Worm (Caenorhabditis elegans) whole organism, L1 larva: ENCODE measurements around the gene W04H10.5.

Source experiments
- aha-1 ChIP-seq: fragments of 150-350 bp; optimal IDR thresholded peaks from 2 replicates; lab custom pipeline; 2014; ENCODE audit warnings: missing biosample characterization, missing genetic modification characterization
- blmp-1 ChIP-seq: fragments of 150-350 bp; optimal IDR thresholded peaks from 2 replicates; lab custom pipeline; 2014; ENCODE audit warnings: missing biosample characterization, missing genetic modification characterization
- ceh-63 ChIP-seq: fragments of 200-800 bp; sonication (Bioruptor generic); optimal IDR thresholded peaks from 2 replicates; lab custom pipeline; 2018; ENCODE audit warnings: mild to moderate bottlenecking, missing genetic modification characterization, missing compliant biosample characterization
- ceh-82 ChIP-seq, 3 experiments: fragments of 150-350 bp in 1 of 3; sonication (generic microtip) in 2 of 3; optimal IDR thresholded peaks; 2 replicates each; lab custom pipeline; 2014 to 2017; ENCODE audit warnings: missing biosample characterization in 3 of 3, missing genetic modification characterization in 3 of 3
- efl-1 ChIP-seq, 4 experiments: fragments of 150-350 bp; optimal IDR thresholded peaks in 3 of 4; peaks in 1 of 4; 1 replicate in 1 of 4; 2 replicates in 3 of 4; lab custom pipeline; 2014; ENCODE audit warnings: missing biosample characterization in 2 of 4, missing genetic modification characterization in 2 of 4, missing genetic modification reagents in 2 of 4
- efl-3 ChIP-seq: fragments of 200-800 bp; sonication (Bioruptor generic); optimal IDR thresholded peaks from 2 replicates; lab custom pipeline; 2018; ENCODE audit warnings: mild to moderate bottlenecking, missing genetic modification characterization, missing compliant biosample characterization
- egl-13 ChIP-seq: sonication (generic microtip); optimal IDR thresholded peaks from 2 replicates; lab custom pipeline; 2016; ENCODE audit warnings: missing genotype, missing genetic modification reagents, missing genetic modification characterization, missing compliant biosample characterization
- egl-27 ChIP-seq, 2 experiments: fragments of 150-350 bp in 1 of 2; sonication (generic microtip); optimal IDR thresholded peaks; 3 replicates each; lab custom pipeline; 2017 to 2018; ENCODE audit warnings: missing biosample characterization in 2 of 2, missing genetic modification characterization in 2 of 2, missing genetic modification reagents in 2 of 2
- fkh-10 ChIP-seq: sonication (generic microtip); optimal IDR thresholded peaks from 2 replicates; lab custom pipeline; 2017; ENCODE audit warnings: missing biosample characterization, missing genetic modification reagents, missing genetic modification characterization
- fkh-4 ChIP-seq: sonication (generic microtip); optimal IDR thresholded peaks from 2 replicates; lab custom pipeline; 2016; ENCODE audit warnings: missing compliant biosample characterization, missing genetic modification characterization, borderline replicate concordance
- fos-1 ChIP-seq: fragments of 150-350 bp; optimal IDR thresholded peaks from 2 replicates; lab custom pipeline; 2014; ENCODE audit warnings: missing biosample characterization, missing genetic modification characterization
- grh-1 ChIP-seq: fragments of 200-800 bp; sonication (Bioruptor generic); IDR thresholded peaks from 2 replicates; pipeline ENCODE4 v1.3.6; 2022; ENCODE audit warnings: missing genetic modification reagents, missing genetic modification characterization, missing compliant biosample characterization
- hlh-17 ChIP-seq: fragments of 200-800 bp; sonication (Bioruptor generic); optimal IDR thresholded peaks from 2 replicates; lab custom pipeline; 2018; ENCODE audit warnings: missing genetic modification characterization, mild to moderate bottlenecking, missing compliant biosample characterization, moderate library complexity, borderline replicate concordance
- hlh-4 ChIP-seq: sonication (generic microtip); optimal IDR thresholded peaks from 2 replicates; lab custom pipeline; 2016; ENCODE audit warnings: mild to moderate bottlenecking, missing genetic modification characterization, missing compliant biosample characterization
- hpl-2 ChIP-seq: fragments of 150-350 bp; optimal IDR thresholded peaks from 2 replicates; lab custom pipeline; 2014; ENCODE audit warnings: missing biosample characterization, missing genetic modification reagents, missing genetic modification characterization
- irx-1 ChIP-seq: sonication (generic microtip); optimal IDR thresholded peaks from 2 replicates; lab custom pipeline; 2016; ENCODE audit warnings: missing genetic modification characterization, missing compliant biosample characterization
- lin-35 ChIP-seq, 2 experiments: fragments of 150-350 bp; optimal IDR thresholded peaks; 2 replicates each; lab custom pipeline; 2014; ENCODE audit warnings: missing biosample characterization in 2 of 2, missing genetic modification characterization in 2 of 2, missing genetic modification reagents in 2 of 2
- lir-3 ChIP-seq: sonication (generic microtip); optimal IDR thresholded peaks from 2 replicates; lab custom pipeline; 2016; ENCODE audit warnings: mild to moderate bottlenecking, missing genetic modification characterization, moderate library complexity, missing compliant biosample characterization; ENCODE audit not compliant: poor library complexity
- mdl-1 ChIP-seq, 2 experiments: fragments of 150-350 bp; optimal IDR thresholded peaks; 2 replicates each; lab custom pipeline; 2014 to 2017; ENCODE audit warnings: missing biosample characterization in 2 of 2, missing genetic modification characterization in 2 of 2, inconsistent platforms in 1 of 2
- mef-2 ChIP-seq: fragments of 150-350 bp; optimal IDR thresholded peaks from 2 replicates; lab custom pipeline; 2014; ENCODE audit warnings: missing biosample characterization, missing genetic modification characterization
- mep-1 ChIP-seq: fragments of 150-350 bp; optimal IDR thresholded peaks from 2 replicates; lab custom pipeline; 2014; ENCODE audit warnings: missing biosample characterization, missing genetic modification characterization
- nhr-11 ChIP-seq: fragments of 150-350 bp; optimal IDR thresholded peaks from 2 replicates; lab custom pipeline; 2014; ENCODE audit warnings: missing biosample characterization, missing genetic modification characterization
- nhr-12 ChIP-seq: sonication (generic microtip); optimal IDR thresholded peaks from 2 replicates; lab custom pipeline; 2017; ENCODE audit warnings: missing biosample characterization, missing genetic modification characterization
- nhr-20 ChIP-seq: sonication (generic microtip); optimal IDR thresholded peaks from 2 replicates; lab custom pipeline; 2016; ENCODE audit warnings: mild to moderate bottlenecking, missing genetic modification characterization, missing compliant biosample characterization
- nhr-76 ChIP-seq: sonication (generic microtip); optimal IDR thresholded peaks from 2 replicates; lab custom pipeline; 2017; ENCODE audit warnings: missing biosample characterization, missing genetic modification characterization
- nhr-85 ChIP-seq: sonication (generic microtip); peaks from one replicate; lab custom pipeline; 2016; ENCODE audit warnings: missing genetic modification characterization, inconsistent platforms, missing compliant biosample characterization
- pqm-1 ChIP-seq: sonication (generic microtip); optimal IDR thresholded peaks from 3 replicates; lab custom pipeline; 2017; ENCODE audit warnings: missing biosample characterization, missing genetic modification characterization
- rnt-1 ChIP-seq: sonication (generic microtip); optimal IDR thresholded peaks from 2 replicates; lab custom pipeline; 2016; ENCODE audit warnings: mild to moderate bottlenecking, missing genetic modification characterization, moderate library complexity, missing compliant biosample characterization
- sup-37 ChIP-seq: fragments of 200-800 bp; sonication (Bioruptor generic); optimal IDR thresholded peaks from 2 replicates; lab custom pipeline; 2018; ENCODE audit warnings: mild to moderate bottlenecking, missing genetic modification characterization, missing compliant biosample characterization
- swsn-7 ChIP-seq: sonication (generic microtip); optimal IDR thresholded peaks from 2 replicates; lab custom pipeline; 2016; ENCODE audit warnings: missing genetic modification characterization, missing compliant biosample characterization
- unc-62 ChIP-seq: fragments of 150-350 bp; optimal IDR thresholded peaks from 2 replicates; lab custom pipeline; 2014; ENCODE audit warnings: missing biosample characterization, missing genetic modification reagents, missing genetic modification characterization
- unc-98 ChIP-seq: fragments of 200-800 bp; sonication (Bioruptor generic); IDR thresholded peaks from 2 replicates; pipeline ENCODE4 v1.3.6; 2022; ENCODE audit warnings: missing genetic modification characterization, missing compliant biosample characterization
- vab-15 ChIP-seq: sonication (generic microtip); optimal IDR thresholded peaks from 2 replicates; lab custom pipeline; 2017; ENCODE audit warnings: missing genotype, mild to moderate bottlenecking, missing genetic modification characterization, missing compliant biosample characterization
- xbp-1 ChIP-seq: sonication (generic microtip); optimal IDR thresholded peaks from 2 replicates; lab custom pipeline; 2016; ENCODE audit warnings: missing genetic modification characterization, missing compliant biosample characterization
- zag-1 ChIP-seq: fragments of 150-350 bp; optimal IDR thresholded peaks from 2 replicates; lab custom pipeline; 2014; ENCODE audit warnings: missing biosample characterization, missing genetic modification characterization
- ztf-11 ChIP-seq, 2 experiments: sonication (generic microtip); optimal IDR thresholded peaks; 2 replicates each; lab custom pipeline; 2016 to 2017; ENCODE audit warnings: missing genetic modification characterization in 2 of 2, missing biosample characterization in 1 of 2, missing compliant biosample characterization in 1 of 2

Gene W04H10.5

DNA sequence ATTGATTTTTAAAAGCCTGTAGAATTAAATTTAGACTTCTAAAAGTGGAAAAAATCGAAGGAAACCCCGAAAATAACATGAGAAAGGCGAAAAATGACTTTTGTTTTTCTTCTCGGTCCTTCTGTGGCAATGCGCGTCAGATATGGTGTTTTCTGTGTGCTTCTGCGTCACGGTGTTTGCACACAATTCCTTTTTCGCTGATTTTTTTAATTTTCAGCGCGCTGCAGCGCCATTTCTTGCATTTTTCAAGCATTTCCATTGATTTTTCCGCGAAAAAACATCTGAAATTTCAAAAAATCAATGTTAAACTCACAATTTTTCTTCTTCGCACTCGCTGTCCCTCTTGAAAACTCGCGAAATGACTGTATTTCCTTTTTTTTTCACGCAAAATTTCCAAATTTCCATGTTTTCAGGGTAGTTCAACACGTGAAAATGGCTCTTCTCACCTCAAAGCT lies 25.9 kb upstream of the W04H10.5 start, which contains the start of the genes cdc-37 and W08F4.3 (continued):
- TF ChIP-seq mep-1 (tag; lab: Kevin White, UChicago) (peak; percentile 7), nhr-85 (tag; lab: Kevin White, UChicago) (peak; percentile 17), unc-62 (GFP tag; lab: Kevin White, UChicago) (no peak), nhr-76 (tag; lab: Kevin White, UChicago) (no peak), egl-27 (tag; optimal IDR thresholded peaks at IDR 0.05; lab: Kevin White, UChicago) (no peak), lir-3 (tag; lab: Kevin White, UChicago) (no peak), swsn-7 (no peak), vab-15 (tag; lab: Kevin White, UChicago) (no peak), lin-35 (GFP tag; optimal IDR thresholded peaks at IDR 0.05; lab: Kevin White, UChicago) (peak; percentile 39 to 48), sup-37 (GFP tag; lab: Kevin White, UChicago) (no peak), ztf-11 (tag; optimal IDR thresholded peaks at IDR 0.05; lab: Kevin White, UChicago) (no peak), nhr-12 (tag; lab: Kevin White, UChicago) (no peak), fkh-4 (tag; lab: Kevin White, UChicago) (no peak), mdl-1 (tag; optimal IDR thresholded peaks at IDR 0.05; lab: Kevin White, UChicago) (no peak), zag-1 (tag; lab: Kevin White, UChicago) (no peak), xbp-1 (tag; lab: Kevin White, UChicago) (no peak), hlh-4 (tag; lab: Kevin White, UChicago) (no peak), fkh-10 (no peak), pqm-1 (tag; lab: Kevin White, UChicago) (no peak), unc-98 (GFP tag; lab: Robert Waterston, UW) (no peak), ceh-82 (tag; optimal IDR thresholded peaks at IDR 0.05; lab: Kevin White, UChicago) (peak in 1 of 3 experiments; percentile 23), efl-1 (optimal IDR thresholded peaks at IDR 0.05; lab: Kevin White, UChicago) (peak; percentile 48 to 67), efl-1 (GFP tag; optimal IDR thresholded peaks at IDR 0.05 in 1 of 2; lab: Kevin White, UChicago) (peak; percentile 62 to 94), fos-1 (tag; lab: Kevin White, UChicago) (peak; percentile 24)

DNA sequence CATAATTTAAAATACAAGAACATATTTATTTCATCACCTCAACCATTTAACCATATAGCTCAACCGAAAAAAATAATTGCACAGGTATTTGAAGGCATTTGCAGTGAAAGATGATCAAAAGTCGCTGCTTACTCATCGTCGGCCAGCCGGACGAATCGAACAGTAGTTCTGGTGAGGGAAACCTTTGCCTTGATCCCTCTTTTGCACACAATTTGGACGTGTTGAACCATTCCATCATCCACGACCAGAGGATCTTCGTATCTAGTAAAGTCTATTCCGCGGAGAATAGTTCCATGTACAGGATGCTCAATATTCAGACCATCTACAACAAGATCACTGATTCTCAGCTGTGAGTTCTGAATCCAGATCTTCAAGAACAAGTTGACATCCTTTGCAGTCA lies 24.1 kb upstream of the W04H10.5 start:
- TF ChIP-seq unc-98 (GFP tag; lab: Robert Waterston, UW) (no peak), irx-1 (tag; lab: Kevin White, UChicago) (no peak), lir-3 (tag; lab: Kevin White, UChicago) (no peak), mef-2 (tag; lab: Kevin White, UChicago) (no peak)

DNA sequence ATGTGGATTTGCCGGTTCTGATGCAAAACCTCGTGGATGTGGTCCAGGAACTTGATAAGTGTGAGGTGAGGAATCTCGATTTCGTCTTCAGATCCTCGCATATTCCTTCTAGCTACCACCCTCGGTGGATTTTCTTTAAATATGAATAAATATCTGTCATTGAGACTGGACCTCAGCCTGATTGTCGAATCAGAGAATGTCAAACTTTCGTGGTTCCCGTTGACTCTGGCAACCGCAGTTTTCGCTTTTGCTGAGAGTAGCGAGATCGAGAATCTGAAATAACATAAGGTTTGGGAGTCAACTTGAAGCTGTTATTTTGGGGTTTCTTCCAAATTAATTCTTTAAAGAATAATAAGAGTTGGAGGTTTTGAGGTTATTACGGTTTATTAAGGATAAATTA lies 23.5 kb upstream of the W04H10.5 start, which contains the start of gene fbxb-14:
Gene fbxb-14 (minus strand): TSS at position 101 of the 400 bp plus-strand sequence.
- no peak for TF ChIP-seq irx-1 (tag; lab: Kevin White, UChicago)
- no peak for TF ChIP-seq efl-3 (GFP tag; lab: Kevin White, UChicago)
- no peak for TF ChIP-seq blmp-1 (tag; lab: Kevin White, UChicago)
- TF ChIP-seq rnt-1 (tag; lab: Kevin White, UChicago): no peak
- no peak for TF ChIP-seq grh-1 (GFP tag; lab: Robert Waterston, UW)
- no peak for TF ChIP-seq hpl-2 (GFP tag; lab: Kevin White, UChicago)
- TF ChIP-seq aha-1 (tag; lab: Kevin White, UChicago): no peak
- no peak for TF ChIP-seq nhr-20 (tag; lab: Kevin White, UChicago)
- no peak for TF ChIP-seq mep-1 (tag; lab: Kevin White, UChicago)
- no peak for TF ChIP-seq unc-98 (GFP tag; lab: Robert Waterston, UW)
- no peak for TF ChIP-seq hlh-4 (tag; lab: Kevin White, UChicago)
- TF ChIP-seq vab-15 (tag; lab: Kevin White, UChicago): no peak
- TF ChIP-seq nhr-11: no peak
- no peak for TF ChIP-seq ceh-63 (GFP tag; lab: Kevin White, UChicago)
- no peak for TF ChIP-seq nhr-76 (tag; lab: Kevin White, UChicago)
- TF ChIP-seq egl-13 (tag; lab: Kevin White, UChicago): no peak
- TF ChIP-seq hlh-17 (GFP tag; lab: Kevin White, UChicago): no peak
- TF ChIP-seq, all 84 proteins: peak for 0
